Worm (Caenorhabditis elegans) whole organism, early embryonic: ENCODE results near the gene F15E6.10.

ENCODE experiments used
- B0310.2 ChIP-seq: sonication (generic microtip); optimal IDR thresholded peaks from 2 replicates; lab custom pipeline; 2016; ENCODE audit warnings: mild to moderate bottlenecking, missing genetic modification characterization, missing compliant biosample characterization
- F13C5.2 ChIP-seq: sonication (generic microtip); optimal IDR thresholded peaks from 2 replicates; lab custom pipeline; 2017; ENCODE audit warnings: mild to moderate bottlenecking, missing genetic modification characterization, inconsistent platforms, missing compliant biosample characterization
- aly-1 ChIP-seq: sonication (generic microtip); optimal IDR thresholded peaks from 2 replicates; lab custom pipeline; 2016; ENCODE audit warnings: missing genetic modification characterization, missing compliant biosample characterization
- ama-1 ChIP-seq: fragments of 150-350 bp; optimal IDR thresholded peaks from 2 replicates; lab custom pipeline; 2014
- ceh-13 ChIP-seq: fragments of 200-800 bp; sonication (Bioruptor generic); optimal IDR thresholded peaks from 2 replicates; lab custom pipeline; 2018; ENCODE audit warnings: mild to moderate bottlenecking, missing genetic modification characterization, missing compliant biosample characterization
- ceh-36 ChIP-seq: sonication (generic microtip); optimal IDR thresholded peaks from 2 replicates; lab custom pipeline; 2016; ENCODE audit warnings: missing genetic modification characterization, inconsistent platforms, missing compliant biosample characterization
- ets-7 ChIP-seq: sonication (generic microtip); optimal IDR thresholded peaks from 2 replicates; lab custom pipeline; 2016; ENCODE audit warnings: missing genotype, missing genetic modification characterization, missing compliant biosample characterization
- flt-1 ChIP-seq: fragments of 200-800 bp; sonication (Bioruptor generic); IDR thresholded peaks from 2 replicates; pipeline ENCODE4 v1.3.6; 2022; ENCODE audit warnings: missing genetic modification characterization, missing compliant biosample characterization
- hmbx-1 ChIP-seq: sonication (generic microtip); optimal IDR thresholded peaks from 2 replicates; lab custom pipeline; 2016; ENCODE audit warnings: mild to moderate bottlenecking, missing genetic modification characterization, missing compliant biosample characterization
- hmg-4 ChIP-seq: fragments of 200-800 bp; sonication (Bioruptor generic); optimal IDR thresholded peaks from 2 replicates; lab custom pipeline; 2018; ENCODE audit warnings: mild to moderate bottlenecking, missing genetic modification characterization, missing compliant biosample characterization
- pes-1 ChIP-seq: fragments of 200-800 bp; sonication (Bioruptor generic); IDR thresholded peaks from 2 replicates; pipeline ENCODE4 v1.3.6; 2022; ENCODE audit warnings: missing genetic modification reagents, missing genetic modification characterization, missing compliant biosample characterization
- sea-1 ChIP-seq: fragments of 200-800 bp; sonication (Bioruptor generic); conservative IDR thresholded peaks from 2 replicates; pipeline ENCODE4 v1.3.6; 2022; ENCODE audit warnings: missing genetic modification characterization, missing compliant biosample characterization
- tbx-11 ChIP-seq: fragments of 200-800 bp; sonication (Bioruptor generic); IDR thresholded peaks from 2 replicates; pipeline ENCODE4 v1.3.6; 2022; ENCODE audit warnings: missing genetic modification characterization, missing compliant biosample characterization
- tra-4 ChIP-seq: sonication (generic microtip); optimal IDR thresholded peaks from 2 replicates; lab custom pipeline; 2017; ENCODE audit warnings: missing genetic modification characterization, missing compliant biosample characterization

DNA sequence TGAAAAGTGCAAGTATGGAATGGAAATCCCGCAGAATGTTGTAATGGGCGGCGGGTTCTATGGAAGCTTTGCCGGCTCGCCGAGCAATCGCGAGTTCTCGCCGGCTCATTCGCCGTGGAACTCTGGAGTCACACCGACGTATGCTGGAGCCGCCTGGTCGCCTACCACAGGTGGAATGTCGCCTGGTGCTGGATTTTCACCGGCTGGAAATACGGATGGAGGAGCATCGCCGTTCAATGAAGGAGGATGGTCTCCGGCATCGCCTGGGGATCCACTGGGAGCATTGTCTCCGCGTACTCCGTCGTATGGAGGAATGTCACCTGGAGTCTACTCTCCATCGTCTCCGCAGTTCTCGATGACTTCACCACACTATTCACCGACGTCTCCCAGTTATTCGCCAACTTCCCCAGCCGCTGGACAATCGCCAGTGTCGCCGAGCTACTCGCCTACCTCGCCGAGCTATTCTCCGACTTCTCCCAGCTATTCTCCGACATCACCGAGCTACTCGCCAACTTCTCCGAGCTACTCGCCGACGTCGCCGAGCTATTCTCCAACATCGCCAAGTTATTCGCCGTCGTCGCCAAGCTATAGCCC lies 37.6 kb upstream of the F15E6.10 start:
- TF ChIP-seq aly-1 (tag; lab: Kevin White, UChicago), result peak; percentile 1
- no peak for TF ChIP-seq ama-1
- TF ChIP-seq ceh-36, result no peak
- TF ChIP-seq tbx-11 (GFP tag; lab: Robert Waterston, UW), result no peak
- no peak for TF ChIP-seq flt-1 (GFP tag; lab: Robert Waterston, UW)
- TF ChIP-seq B0310.2 (tag; lab: Kevin White, UChicago), result no peak
- no peak for TF ChIP-seq tra-4 (tag; lab: Kevin White, UChicago)
- TF ChIP-seq ets-7 (tag; lab: Kevin White, UChicago), result no peak
- TF ChIP-seq pes-1 (GFP tag; lab: Robert Waterston, UW), result no peak
- no peak for TF ChIP-seq ceh-13 (GFP tag; lab: Kevin White, UChicago)
- no peak for TF ChIP-seq hmg-4 (GFP tag; lab: Kevin White, UChicago)
- TF ChIP-seq sea-1 (GFP tag; lab: Robert Waterston, UW), result no peak
- no peak for TF ChIP-seq hmbx-1 (tag; lab: Kevin White, UChicago)
- no peak for TF ChIP-seq F13C5.2 (tag; lab: Kevin White, UChicago)
